Fruit fly (Drosophila melanogaster) whole organism: Measurements from ENCODE around the gene CG31948.

Experiments
- CG8478 ChIP-seq: fragments of >200 bp; optimal IDR thresholded peaks from 2 replicates; lab custom pipeline; 2018; ENCODE audit warnings: inconsistent platforms
- Dll ChIP-seq: fragments of >200 bp; optimal IDR thresholded peaks from 2 replicates; lab custom pipeline; 2017
- EcR ChIP-seq, 2 experiments: fragments of >200 bp; optimal IDR thresholded peaks; 2 replicates each; lab custom pipeline; 2017; ENCODE audit warnings: missing biosample characterization in 2 of 2, missing genetic modification characterization in 2 of 2, missing genetic modification reagents in 2 of 2
- pan ChIP-seq: fragments of >200 bp; optimal IDR thresholded peaks from 2 replicates; lab custom pipeline; 2017
- psq ChIP-seq: fragments of >200 bp; optimal IDR thresholded peaks from 2 replicates; lab custom pipeline; 2017
- usp ChIP-seq: fragments of >200 bp; optimal IDR thresholded peaks from 2 replicates; lab custom pipeline; 2017; ENCODE audit warnings: missing biosample characterization, missing genetic modification characterization, mixed read lengths

DNA sequence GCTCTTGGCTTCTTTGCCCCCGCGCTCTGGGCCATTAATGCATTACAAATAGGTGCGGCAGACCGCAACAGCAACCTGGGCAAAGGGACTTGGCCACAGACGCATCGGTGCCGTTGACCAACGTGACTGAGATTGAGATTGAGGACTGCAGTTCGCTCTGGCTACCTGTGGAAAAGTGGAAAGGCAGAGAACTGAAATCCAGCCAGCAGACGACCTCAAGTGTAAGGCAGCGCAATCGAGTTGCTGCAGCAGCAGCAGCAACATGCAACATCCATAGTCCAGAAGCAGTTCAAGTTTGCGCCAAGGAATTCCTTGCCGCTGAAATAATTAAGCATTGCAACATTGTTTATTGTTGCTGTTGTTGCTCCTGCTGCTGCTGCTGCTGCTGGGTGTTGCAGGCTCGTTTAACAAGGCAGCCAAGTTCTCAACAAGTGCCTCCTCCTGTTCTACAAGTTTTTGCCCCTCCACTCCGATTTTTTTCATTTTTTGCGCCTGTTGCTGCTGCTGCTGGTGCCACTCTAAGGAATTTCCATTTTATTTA, 9.2 kb upstream of the CG31948 start:
- TF ChIP-seq EcR (GFP tag; optimal IDR thresholded peaks at IDR 0.05; lab: Kevin White, UChicago) (no peak), psq (lab: Kevin White, UChicago) (no peak), pan (lab: Kevin White, UChicago) (no peak), usp (GFP tag; lab: Kevin White, UChicago) (no peak), Dll (no peak), CG8478 (lab: Kevin White, UChicago) (no peak)
